Worm (Caenorhabditis elegans): ENCODE results near the gene lipl-3.

The lipl-3 gene

DNA sequence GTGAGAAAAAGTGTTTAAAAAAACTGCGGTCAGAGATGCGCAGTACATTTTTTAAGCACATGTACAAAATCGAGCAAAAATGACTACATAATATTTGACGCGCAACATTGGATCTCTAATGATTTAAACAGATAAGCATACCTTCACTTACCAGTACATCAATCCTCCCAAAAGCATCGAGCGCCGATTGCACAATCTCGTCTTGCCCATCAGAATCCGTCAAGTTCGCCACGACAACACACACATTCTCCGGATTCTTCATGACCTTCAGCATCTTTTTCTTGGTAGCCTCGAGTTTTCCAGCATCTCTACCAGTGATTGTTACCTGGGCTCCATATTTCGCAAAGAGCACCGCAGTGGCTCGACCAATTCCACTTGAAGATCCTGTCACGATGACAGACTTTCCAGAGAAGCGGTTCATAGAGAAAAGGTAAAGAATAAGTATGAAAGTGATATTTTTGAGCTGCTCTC is 21.2 kb downstream of the lipl-3 start, which contains the start of gene T01G6.10:
T01G6.10 (minus strand) TSS at position 421 of the 471 bp plus-strand sequence.
- TF ChIP-seq tbx-2 (tag; optimal IDR thresholded peaks at IDR 0.05) (no peak), snpc-4 (tag; optimal IDR thresholded peaks at IDR 0.05) (no peak), zag-1 (tag; optimal IDR thresholded peaks at IDR 0.05) (no peak), R02D3.7 (tag; optimal IDR thresholded peaks at IDR 0.05) (no peak), nhr-76 (tag; optimal IDR thresholded peaks at IDR 0.05) (no peak), unc-39 (tag; optimal IDR thresholded peaks at IDR 0.05) (no peak), ceh-9 (tag; optimal IDR thresholded peaks at IDR 0.05) (no peak), mml-1 (tag; optimal IDR thresholded peaks at IDR 0.05) (no peak), fkh-2 (tag; optimal IDR thresholded peaks at IDR 0.05) (no peak), nhr-12 (tag; optimal IDR thresholded peaks at IDR 0.05) (no peak), ZK546.5 (tag; optimal IDR thresholded peaks at IDR 0.05) (no peak), sea-2 (GFP tag; optimal IDR thresholded peaks at IDR 0.05) (no peak), ama-1 (optimal IDR thresholded peaks at IDR 0.05) (no peak), mdl-1 (tag; optimal IDR thresholded peaks at IDR 0.05) (no peak)

DNA sequence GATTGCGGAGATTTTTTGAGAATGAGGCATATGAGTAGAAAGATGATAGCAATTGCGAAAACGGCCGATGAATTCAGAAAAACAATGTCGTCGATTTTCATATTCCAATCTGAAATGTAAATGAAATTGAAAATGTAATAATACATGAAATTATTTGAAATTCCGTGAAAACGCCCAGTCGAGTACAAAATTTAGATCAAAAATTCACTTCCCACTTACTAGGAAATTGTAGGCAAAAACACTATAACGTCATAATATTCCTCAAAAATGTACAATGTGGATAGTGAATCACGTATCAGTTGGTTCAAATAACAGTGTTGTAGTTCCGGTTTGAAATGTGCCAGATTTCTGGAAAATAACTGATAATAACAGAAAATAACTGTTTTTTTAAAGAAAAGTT is 22.8 kb downstream of the lipl-3 start, which contains the start of gene str-256:
str-256 (minus strand) TSS at position 101 of the 400 bp plus-strand sequence.
- TF ChIP-seq unc-39 (tag; optimal IDR thresholded peaks at IDR 0.05) (no peak), jun-1 (tag; optimal IDR thresholded peaks at IDR 0.05) (no peak), nhr-67 (tag; optimal IDR thresholded peaks at IDR 0.05) (no peak), nhr-12 (tag; optimal IDR thresholded peaks at IDR 0.05) (no peak), lsy-12 (tag; optimal IDR thresholded peaks at IDR 0.05) (no peak), ceh-9 (tag; optimal IDR thresholded peaks at IDR 0.05) (no peak)

DNA sequence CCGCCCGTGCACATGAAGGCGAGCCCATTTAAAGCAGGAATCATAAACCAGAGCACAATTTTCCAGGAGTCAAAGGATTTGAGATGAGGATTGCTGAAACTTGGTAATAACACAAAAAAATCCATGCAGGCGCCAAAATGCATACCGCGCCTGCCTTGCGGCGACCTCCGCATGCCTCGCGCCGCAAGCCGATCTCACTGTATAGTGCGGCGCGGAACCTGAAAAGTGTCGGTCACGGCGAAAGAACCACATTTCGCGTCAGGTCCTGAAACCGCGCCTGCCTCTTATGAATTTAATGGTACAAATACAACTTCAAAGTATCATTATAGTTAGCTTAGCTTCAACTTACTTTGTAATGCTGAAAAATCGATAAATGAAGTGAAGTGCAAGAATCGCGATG is 23.5 kb downstream of the lipl-3 start:
- TF ChIP-seq elt-3 (tag; optimal IDR thresholded peaks at IDR 0.05) (no peak), mml-1 (tag; optimal IDR thresholded peaks at IDR 0.05) (no peak), ZK546.5 (tag; optimal IDR thresholded peaks at IDR 0.05) (no peak), unc-39 (tag; optimal IDR thresholded peaks at IDR 0.05) (no peak), nhr-76 (tag; optimal IDR thresholded peaks at IDR 0.05) (no peak), nhr-25 (tag; optimal IDR thresholded peaks at IDR 0.05) (no peak), mdl-1 (tag; optimal IDR thresholded peaks at IDR 0.05) (no peak)

DNA sequence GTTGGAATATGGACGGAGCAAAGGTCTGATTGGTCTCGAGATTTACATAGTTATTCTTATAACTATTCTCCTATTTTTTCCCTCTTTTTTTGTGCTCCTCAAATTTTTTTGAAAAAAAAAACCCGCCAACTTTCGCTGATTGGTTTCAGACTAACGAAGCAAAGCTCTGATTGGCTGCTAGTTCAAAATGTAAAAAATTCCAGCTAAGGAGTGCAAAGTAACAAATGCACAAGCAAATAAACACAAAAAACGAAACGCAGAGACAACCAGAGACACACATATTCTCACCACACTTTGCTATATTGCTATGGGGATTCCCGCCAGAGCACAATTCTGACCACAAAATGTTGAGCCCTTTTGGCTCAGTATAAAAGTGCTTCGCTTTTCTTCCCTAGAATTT is 26.6 kb downstream of the lipl-3 start, which contains the start of gene T01G6.1:
T01G6.1 (plus strand) TSS at position 301 of the 400 bp plus-strand sequence.
- TF ChIP-seq nhr-12 (tag; optimal IDR thresholded peaks at IDR 0.05) = no peak
- TF ChIP-seq pqm-1 (tag; optimal IDR thresholded peaks at IDR 0.05) = no peak
- TF ChIP-seq sea-2 (GFP tag; optimal IDR thresholded peaks at IDR 0.05) = no peak
- no peak for TF ChIP-seq R02D3.7 (tag; optimal IDR thresholded peaks at IDR 0.05)
- no peak for TF ChIP-seq elt-3 (tag; optimal IDR thresholded peaks at IDR 0.05)
- no peak for TF ChIP-seq mdl-1 (tag; optimal IDR thresholded peaks at IDR 0.05)
- no peak for TF ChIP-seq ceh-28 (tag; optimal IDR thresholded peaks at IDR 0.05)
- TF ChIP-seq tbx-2 (tag; optimal IDR thresholded peaks at IDR 0.05) = no peak
- no peak for TF ChIP-seq fkh-2 (tag; optimal IDR thresholded peaks at IDR 0.05)
- TF ChIP-seq ztf-4 (tag; optimal IDR thresholded peaks at IDR 0.05) = no peak
- TF ChIP-seq nhr-76 (tag; optimal IDR thresholded peaks at IDR 0.05) = no peak
- no peak for TF ChIP-seq snpc-4 (tag; optimal IDR thresholded peaks at IDR 0.05)
- TF ChIP-seq lin-39 (tag; optimal IDR thresholded peaks at IDR 0.05) = no peak

DNA sequence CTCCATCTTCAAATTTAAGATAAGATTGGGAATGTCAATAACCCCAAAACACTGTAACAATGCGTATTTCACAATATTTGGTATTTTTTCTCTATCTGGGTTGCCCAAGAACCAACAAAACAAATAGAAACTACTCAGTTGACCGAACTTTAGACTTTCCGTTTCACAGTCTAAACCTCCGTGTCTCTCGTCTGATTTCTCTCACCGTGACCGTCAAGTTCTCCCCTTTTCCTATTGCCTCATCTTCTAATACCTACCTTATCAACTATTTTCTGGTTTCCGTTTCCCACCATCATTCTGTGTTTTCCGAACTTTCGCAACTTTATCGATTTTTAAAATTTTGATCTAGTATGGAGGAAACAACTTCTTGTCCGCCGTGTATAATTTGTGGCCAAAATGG is 29.7 kb downstream of the lipl-3 start, which contains the start of gene nhr-131:
nhr-131 (plus strand) TSS at position 87 of the 400 bp plus-strand sequence.
- TF ChIP-seq nhr-11 (tag; optimal IDR thresholded peaks at IDR 0.05) (no peak), hmg-11 (tag; optimal IDR thresholded peaks at IDR 0.05) (no peak), ama-1 (optimal IDR thresholded peaks at IDR 0.05) (no peak), elt-1 (tag; optimal IDR thresholded peaks at IDR 0.05) (no peak), R02D3.7 (tag; optimal IDR thresholded peaks at IDR 0.05) (no peak), nhr-67 (tag; optimal IDR thresholded peaks at IDR 0.05) (no peak), snpc-4 (tag; optimal IDR thresholded peaks at IDR 0.05) (no peak), ceh-82 (tag; optimal IDR thresholded peaks at IDR 0.05) (no peak), mml-1 (tag; optimal IDR thresholded peaks at IDR 0.05) (no peak), ceh-16 (tag; optimal IDR thresholded peaks at IDR 0.05) (no peak), nhr-77 (tag; optimal IDR thresholded peaks at IDR 0.05) (no peak), pqm-1 (tag; optimal IDR thresholded peaks at IDR 0.05) (peak; percentile 30), ztf-4 (tag; optimal IDR thresholded peaks at IDR 0.05) (no peak), fos-1 (tag; optimal IDR thresholded peaks at IDR 0.05) (no peak), eor-1 (tag; optimal IDR thresholded peaks at IDR 0.05) (no peak), pha-4 (tag; optimal IDR thresholded peaks at IDR 0.05) (peak; percentile 47), lin-15B (tag; optimal IDR thresholded peaks at IDR 0.05) (no peak), aly-2 (tag; optimal IDR thresholded peaks at IDR 0.05) (no peak), ceh-9 (tag; optimal IDR thresholded peaks at IDR 0.05) (no peak), nhr-28 (tag; optimal IDR thresholded peaks at IDR 0.05) (no peak), nhr-12 (tag; optimal IDR thresholded peaks at IDR 0.05) (no peak), nhr-23 (tag; optimal IDR thresholded peaks at IDR 0.05) (peak; percentile 30), unc-39 (tag; optimal IDR thresholded peaks at IDR 0.05) (no peak), fkh-2 (tag; optimal IDR thresholded peaks at IDR 0.05) (no peak), skn-1 (tag; optimal IDR thresholded peaks at IDR 0.05) (no peak), zag-1 (tag; optimal IDR thresholded peaks at IDR 0.05) (no peak), nhr-76 (tag; optimal IDR thresholded peaks at IDR 0.05) (no peak), elt-3 (tag; optimal IDR thresholded peaks at IDR 0.05) (peak in 2 of 3 experiments; percentile 33 to 43), nhr-25 (tag; optimal IDR thresholded peaks at IDR 0.05) (no peak), lsy-12 (tag; optimal IDR thresholded peaks at IDR 0.05) (no peak), egl-27 (tag; optimal IDR thresholded peaks at IDR 0.05) (no peak), tbx-2 (tag; optimal IDR thresholded peaks at IDR 0.05) (no peak), jun-1 (tag; optimal IDR thresholded peaks at IDR 0.05) (peak; percentile 40), lin-39 (tag; optimal IDR thresholded peaks at IDR 0.05) (no peak), nfya-1 (tag; optimal IDR thresholded peaks at IDR 0.05; ENCODE audit: insufficient read depth) (no peak), ztf-11 (tag; optimal IDR thresholded peaks at IDR 0.05) (no peak), mdl-1 (tag; optimal IDR thresholded peaks at IDR 0.05) (no peak), fkh-10 (GFP tag; optimal IDR thresholded peaks at IDR 0.05) (no peak)

Measured in whole organism, L3 larva.